Worm (Caenorhabditis elegans): ENCODE data around the gene rnp-5.
A peak's percentile ranks its signal among the peaks of the same experiment; 100 is the strongest.

- TF ChIP-seq pes-1 (GFP tag; IDR thresholded peaks at IDR 0.05) (no peak), ama-1 (optimal IDR thresholded peaks at IDR 0.05) (no peak), hmg-4 (GFP tag; optimal IDR thresholded peaks at IDR 0.05) (peak; percentile 26), hmbx-1 (tag; optimal IDR thresholded peaks at IDR 0.05) (no peak), hnd-1 (tag; optimal IDR thresholded peaks at IDR 0.05) (no peak), ceh-13 (GFP tag; optimal IDR thresholded peaks at IDR 0.05) (no peak), F13C5.2 (tag; optimal IDR thresholded peaks at IDR 0.05) (peak; percentile 51), flt-1 (GFP tag; IDR thresholded peaks at IDR 0.05) (0 out of 2 replicates have a peak, but pooled peaks have one; percentile 25), ceh-36 (tag; optimal IDR thresholded peaks at IDR 0.05) (no peak), tra-4 (tag; optimal IDR thresholded peaks at IDR 0.05) (no peak)
Observed at ce11 chrIII:887874-888299, 34.2 kb upstream of the rnp-5 start.
